Worm (Caenorhabditis elegans) whole organism, L4 larva: ENCODE measurements around the gene exc-14.

Source experiments
- F49E8.2 ChIP-seq: sonication (generic microtip); optimal IDR thresholded peaks from 2 replicates; lab custom pipeline; 2016; ENCODE audit warnings: missing compliant biosample characterization, mild to moderate bottlenecking, missing genetic modification characterization, borderline replicate concordance
- T20F7.1 ChIP-seq: fragments of 200-800 bp; sonication (Bioruptor generic); optimal IDR thresholded peaks from 2 replicates; lab custom pipeline; 2018; ENCODE audit warnings: mild to moderate bottlenecking, missing genetic modification characterization, missing compliant biosample characterization
- T26A8.4 ChIP-seq: fragments of 200-800 bp; sonication (Bioruptor generic); IDR thresholded peaks from 2 replicates; pipeline ENCODE4 v1.3.6; 2022; ENCODE audit warnings: missing genetic modification characterization, missing compliant biosample characterization
- Y105C5A.15 ChIP-seq: fragments of 200-800 bp; sonication (Bioruptor generic); IDR thresholded peaks from 2 replicates; pipeline ENCODE4 v1.3.6; 2022; ENCODE audit warnings: missing genetic modification characterization, missing compliant biosample characterization
- ZK546.5 ChIP-seq, 2 experiments: sonication (generic microtip); optimal IDR thresholded peaks; 2 replicates each; lab custom pipeline; 2017; ENCODE audit warnings: missing biosample characterization in 2 of 2, missing genetic modification characterization in 2 of 2
- aha-1 ChIP-seq: fragments of 150-350 bp; peaks from one replicate; lab custom pipeline; 2014; ENCODE audit warnings: missing biosample characterization, missing genetic modification characterization
- aly-2 ChIP-seq: sonication (generic microtip); optimal IDR thresholded peaks from 2 replicates; lab custom pipeline; 2018; ENCODE audit warnings: missing biosample characterization, missing genetic modification characterization
- arid-1 ChIP-seq: fragments of 200-800 bp; sonication (Bioruptor generic); conservative IDR thresholded peaks from 2 replicates; pipeline ENCODE4 v1.3.6; 2022; ENCODE audit warnings: missing genetic modification reagents, missing genetic modification characterization, missing compliant biosample characterization
- ceh-20 ChIP-seq: fragments of 200-800 bp; sonication (Bioruptor generic); IDR thresholded peaks from 2 replicates; pipeline ENCODE4 v1.3.6; 2022; ENCODE audit warnings: missing genetic modification reagents, missing genetic modification characterization, missing compliant biosample characterization
- ceh-28 ChIP-seq: fragments of 150-350 bp; optimal IDR thresholded peaks from 2 replicates; lab custom pipeline; 2014; ENCODE audit warnings: missing biosample characterization, missing genetic modification reagents, missing genetic modification characterization
- ces-1 ChIP-seq: fragments of 150-350 bp; sonication (generic microtip); optimal IDR thresholded peaks from 4 replicates; lab custom pipeline; 2014; ENCODE audit warnings: missing biosample characterization, missing genetic modification reagents, missing genetic modification characterization
- daf-12 ChIP-seq: fragments of 150-350 bp; optimal IDR thresholded peaks from 2 replicates; lab custom pipeline; 2014; ENCODE audit warnings: missing biosample characterization, missing genetic modification reagents, missing genetic modification characterization
- daf-16 ChIP-seq, 3 experiments: sonication (generic microtip); optimal IDR thresholded peaks; 2 replicates each; lab custom pipeline; 2016 to 2017; ENCODE audit warnings: missing genetic modification characterization in 3 of 3, missing genetic modification reagents in 3 of 3, mild to moderate bottlenecking in 2 of 3, missing compliant biosample characterization in 2 of 3, missing biosample characterization in 1 of 3, moderate library complexity in 1 of 3
- dmd-6 ChIP-seq: fragments of 200-800 bp; sonication (Bioruptor generic); IDR thresholded peaks from 2 replicates; pipeline ENCODE4 v1.3.6; 2022; ENCODE audit warnings: missing genetic modification reagents, missing genetic modification characterization, missing compliant biosample characterization
- dpl-1 ChIP-seq: fragments of 150-350 bp; optimal IDR thresholded peaks from 2 replicates; lab custom pipeline; 2014; ENCODE audit warnings: missing biosample characterization, missing genetic modification reagents, missing genetic modification characterization
- fkh-10 ChIP-seq: fragments of 150-350 bp; optimal IDR thresholded peaks from 2 replicates; lab custom pipeline; 2014; ENCODE audit warnings: missing biosample characterization, missing genetic modification reagents, missing genetic modification characterization
- hlh-11 ChIP-seq: fragments of 200-800 bp; sonication (Bioruptor generic); optimal IDR thresholded peaks from 2 replicates; lab custom pipeline; 2018; ENCODE audit warnings: mild to moderate bottlenecking, missing genetic modification characterization, missing compliant biosample characterization
- lim-7 ChIP-seq: fragments of 200-800 bp; sonication (Bioruptor generic); IDR thresholded peaks from 2 replicates; pipeline ENCODE4 v1.3.6; 2022; ENCODE audit warnings: missing genetic modification characterization, missing compliant biosample characterization
- lin-29 ChIP-seq: fragments of 200-800 bp; sonication (Bioruptor generic); IDR thresholded peaks from 2 replicates; pipeline ENCODE4 v1.3.6; 2022; ENCODE audit warnings: missing genetic modification reagents, missing genetic modification characterization, missing compliant biosample characterization
- lin-38 ChIP-seq: fragments of 200-800 bp; sonication (Bioruptor generic); IDR thresholded peaks from 2 replicates; pipeline ENCODE4 v1.3.6; 2022; ENCODE audit warnings: missing genetic modification reagents, missing genetic modification characterization, missing compliant biosample characterization
- lin-39 ChIP-seq: fragments of 150-350 bp; optimal IDR thresholded peaks from 2 replicates; lab custom pipeline; 2014; ENCODE audit warnings: missing biosample characterization, missing genetic modification reagents, missing genetic modification characterization
- lir-3 ChIP-seq: sonication (generic microtip); optimal IDR thresholded peaks from 2 replicates; lab custom pipeline; 2016; ENCODE audit warnings: mild to moderate bottlenecking, missing genetic modification characterization, missing compliant biosample characterization
- madf-9 ChIP-seq: fragments of 200-800 bp; sonication (Bioruptor generic); conservative IDR thresholded peaks from 2 replicates; pipeline ENCODE4 v1.3.6; 2022; ENCODE audit warnings: missing genetic modification reagents, missing genetic modification characterization, missing compliant biosample characterization
- mxl-2 ChIP-seq: fragments of 200-800 bp; sonication (Bioruptor generic); conservative IDR thresholded peaks from 2 replicates; pipeline ENCODE4 v1.3.6; 2022; ENCODE audit warnings: missing genetic modification reagents, missing genetic modification characterization, missing compliant biosample characterization
- mxl-3 ChIP-seq: fragments of 200-800 bp; sonication (Bioruptor generic); optimal IDR thresholded peaks from 2 replicates; lab custom pipeline; 2018; ENCODE audit warnings: mild to moderate bottlenecking, missing genetic modification characterization, missing compliant biosample characterization
- nhr-102 ChIP-seq: sonication (generic microtip); optimal IDR thresholded peaks from 2 replicates; lab custom pipeline; 2016; ENCODE audit warnings: mild to moderate bottlenecking, missing genetic modification characterization, moderate library complexity, missing compliant biosample characterization
- nhr-25 ChIP-seq: sonication (generic microtip); optimal IDR thresholded peaks from 2 replicates; lab custom pipeline; 2017; ENCODE audit warnings: missing genetic modification characterization, mild to moderate bottlenecking, missing compliant biosample characterization, antibody characterized with exemption, moderate library complexity, borderline replicate concordance; ENCODE audit not compliant: insufficient read depth
- nhr-28 ChIP-seq: fragments of 150-350 bp; optimal IDR thresholded peaks from 2 replicates; lab custom pipeline; 2014; ENCODE audit warnings: missing biosample characterization, missing genetic modification characterization
- nhr-41 ChIP-seq: fragments of 200-800 bp; sonication (Bioruptor generic); IDR thresholded peaks from 2 replicates; pipeline ENCODE4 v1.3.6; 2022; ENCODE audit warnings: missing genetic modification reagents, missing genetic modification characterization, missing compliant biosample characterization
- nhr-42 ChIP-seq: fragments of 200-800 bp; sonication (Bioruptor generic); IDR thresholded peaks from 2 replicates; pipeline ENCODE4 v1.3.6; 2022; ENCODE audit warnings: missing genetic modification characterization, missing compliant biosample characterization
- nhr-48 ChIP-seq: sonication (generic microtip); optimal IDR thresholded peaks from 2 replicates; lab custom pipeline; 2016; ENCODE audit warnings: mild to moderate bottlenecking, missing genetic modification characterization, missing compliant biosample characterization
- nhr-77 ChIP-seq: fragments of 150-350 bp; optimal IDR thresholded peaks from 2 replicates; lab custom pipeline; 2014; ENCODE audit warnings: missing biosample characterization, missing genetic modification characterization
- pha-4 ChIP-seq, 2 experiments: fragments of 150-350 bp in 1 of 2; fragments of 200-800 bp in 1 of 2; sonication (Bioruptor generic) in 1 of 2; IDR thresholded peaks in 1 of 2; optimal IDR thresholded peaks in 1 of 2; 2 replicates each; pipeline versions ENCODE4 v1.3.6 to Lab custom; 2014 to 2022; ENCODE audit warnings: missing genetic modification characterization in 2 of 2, missing genetic modification reagents in 2 of 2, missing biosample characterization in 1 of 2, missing compliant biosample characterization in 1 of 2
- php-3 ChIP-seq: fragments of 200-800 bp; sonication (Bioruptor generic); IDR thresholded peaks from 2 replicates; pipeline ENCODE4 v1.3.6; 2022; ENCODE audit warnings: missing genetic modification reagents, missing genetic modification characterization, missing compliant biosample characterization
- saeg-2 ChIP-seq: fragments of 200-800 bp; sonication (Bioruptor generic); IDR thresholded peaks from 2 replicates; pipeline ENCODE4 v1.3.6; 2022; ENCODE audit warnings: missing genetic modification reagents, missing genetic modification characterization, missing compliant biosample characterization
- sdz-12 ChIP-seq: fragments of 200-800 bp; sonication (Bioruptor generic); optimal IDR thresholded peaks from 2 replicates; lab custom pipeline; 2018; ENCODE audit warnings: mild to moderate bottlenecking, missing genetic modification characterization, missing compliant biosample characterization
- set-16 ChIP-seq: fragments of 200-800 bp; sonication (Bioruptor generic); IDR thresholded peaks from 2 replicates; pipeline ENCODE4 v1.3.6; 2022; ENCODE audit warnings: missing genetic modification reagents, missing genetic modification characterization, missing compliant biosample characterization
- spr-1 ChIP-seq: sonication (generic microtip); optimal IDR thresholded peaks from 2 replicates; lab custom pipeline; 2016; ENCODE audit warnings: mild to moderate bottlenecking, missing genetic modification characterization, missing compliant biosample characterization
- spr-3 ChIP-seq: fragments of 200-800 bp; sonication (Bioruptor generic); optimal IDR thresholded peaks from 2 replicates; lab custom pipeline; 2018; ENCODE audit warnings: mild to moderate bottlenecking, missing genetic modification characterization, missing compliant biosample characterization
- unc-130 ChIP-seq: sonication (generic microtip); optimal IDR thresholded peaks from 2 replicates; lab custom pipeline; 2016; ENCODE audit warnings: missing genetic modification reagents, missing genetic modification characterization, missing compliant biosample characterization
- vab-7 ChIP-seq: fragments of 200-800 bp; sonication (Bioruptor generic); IDR thresholded peaks from 2 replicates; pipeline ENCODE4 v1.3.6; 2022; ENCODE audit warnings: missing genetic modification reagents, missing genetic modification characterization, missing compliant biosample characterization
- zfp-3 ChIP-seq: fragments of 200-800 bp; sonication (Bioruptor generic); conservative IDR thresholded peaks from 2 replicates; pipeline ENCODE4 v1.3.6; 2022; ENCODE audit warnings: missing genetic modification reagents, missing genetic modification characterization, missing compliant biosample characterization
- zip-11 ChIP-seq: fragments of 200-800 bp; sonication (Bioruptor generic); IDR thresholded peaks from 2 replicates; pipeline ENCODE4 v1.3.6; 2022; ENCODE audit warnings: missing genetic modification characterization, missing compliant biosample characterization
- zip-2 ChIP-seq: fragments of 150-350 bp; optimal IDR thresholded peaks from 2 replicates; lab custom pipeline; 2014; ENCODE audit warnings: missing biosample characterization, missing genetic modification characterization

Gene exc-14

DNA sequence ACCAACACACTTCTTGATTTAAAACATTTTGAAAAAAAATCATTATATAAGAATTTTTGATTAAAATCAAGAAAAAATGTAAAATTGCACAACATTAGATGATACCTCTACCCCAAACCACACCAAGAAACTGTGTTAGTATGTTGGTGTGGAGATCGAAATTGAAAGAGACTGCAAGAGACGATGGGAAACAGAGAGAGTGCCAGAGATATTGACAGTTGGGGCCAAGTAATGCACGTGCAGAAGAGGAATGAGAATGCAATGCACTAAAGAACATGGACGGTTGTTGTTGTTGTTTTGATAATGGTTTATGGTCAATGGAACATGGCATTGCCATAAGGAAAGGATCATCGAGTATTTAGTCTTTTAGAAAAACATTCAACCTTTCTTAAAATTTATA is 13.8 kb downstream of the exc-14 start (continued):
- no peak for TF ChIP-seq daf-16 (GFP tag; optimal IDR thresholded peaks at IDR 0.05; lab: Kevin White, UChicago)
- peak; percentile 84 for TF ChIP-seq daf-16 (tag; optimal IDR thresholded peaks at IDR 0.05; lab: Kevin White, UChicago)
- no peak for TF ChIP-seq spr-3
- no peak for TF ChIP-seq nhr-42 (GFP tag; lab: Robert Waterston, UW)
- TF ChIP-seq hlh-11 (tag; lab: Kevin White, UChicago) = peak; percentile 65
- TF ChIP-seq T20F7.1 = peak; percentile 17
- TF ChIP-seq F49E8.2 (tag; lab: Kevin White, UChicago) = no peak

ce11 chrV:5031764-5032163 is 14.2 kb downstream of the exc-14 start:
- TF ChIP-seq nhr-48 (tag; lab: Kevin White, UChicago) = peak; percentile 24
- TF ChIP-seq T26A8.4 (GFP tag; lab: Robert Waterston, UW) = no peak
- no peak for TF ChIP-seq mxl-2
- no peak for TF ChIP-seq dpl-1 (GFP tag; lab: Kevin White, UChicago)
- no peak for TF ChIP-seq lin-39 (tag; lab: Kevin White, UChicago)
- no peak for TF ChIP-seq nhr-102
- TF ChIP-seq daf-16 (GFP tag; optimal IDR thresholded peaks at IDR 0.05; lab: Kevin White, UChicago) = no peak
- TF ChIP-seq daf-16 (tag; optimal IDR thresholded peaks at IDR 0.05; lab: Kevin White, UChicago) = peak; percentile 3
- TF ChIP-seq pha-4 (GFP tag; IDR thresholded peaks at IDR 0.05; lab: Robert Waterston, UW) = no peak
- no peak for TF ChIP-seq pha-4 (tag; optimal IDR thresholded peaks at IDR 0.05; lab: Kevin White, UChicago)
- TF ChIP-seq lim-7 = no peak
- no peak for TF ChIP-seq daf-12
- no peak for TF ChIP-seq spr-3
- peak; percentile 12; the same call in 1 of the 2 replicates for TF ChIP-seq dmd-6 (GFP tag; lab: Robert Waterston, UW)
- TF ChIP-seq saeg-2 (GFP tag; lab: Robert Waterston, UW) = no peak
- TF ChIP-seq lir-3 = no peak
- peak; percentile 93 for TF ChIP-seq nhr-28 (tag; lab: Kevin White, UChicago)
- TF ChIP-seq hlh-11 (tag; lab: Kevin White, UChicago) = no peak
- no peak for TF ChIP-seq ceh-20 (GFP tag; lab: Robert Waterston, UW)
- TF ChIP-seq sdz-12 (GFP tag; lab: Kevin White, UChicago) = no peak
- TF ChIP-seq zip-11 (GFP tag; lab: Robert Waterston, UW) = no peak
- no peak for TF ChIP-seq Y105C5A.15 (GFP tag; lab: Robert Waterston, UW)

- TF ChIP-seq mxl-3 (GFP tag; lab: Kevin White, UChicago) = no peak
- no peak for TF ChIP-seq dpl-1 (GFP tag; lab: Kevin White, UChicago)
- peak; percentile 7 for TF ChIP-seq aha-1 (tag; lab: Kevin White, UChicago)
Measured at ce11 chrV:5030715-5031114, 15.3 kb downstream of the exc-14 start, which contains the start of gene swt-7. TSS of gene swt-7 (minus strand) at chrV:5030815.

DNA sequence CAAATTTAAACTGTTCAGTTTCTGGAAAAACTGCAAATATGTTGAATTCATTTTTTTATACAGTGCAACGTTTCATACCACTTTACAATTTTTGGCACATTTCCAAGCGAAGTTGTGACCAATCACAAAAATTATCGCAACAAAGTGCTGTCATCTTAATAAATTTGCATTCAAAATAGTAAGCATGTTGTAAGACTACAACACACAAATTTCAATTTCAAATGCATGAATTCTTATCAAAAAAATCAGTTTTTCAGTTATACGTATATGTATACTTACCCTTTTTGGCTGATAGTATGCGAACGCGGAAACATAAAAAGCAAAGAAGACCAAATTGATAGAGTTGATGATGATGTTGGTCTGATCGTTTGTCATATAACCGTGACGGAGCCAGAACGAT is 15.8 kb downstream of the exc-14 start:
- peak; percentile 76 for TF ChIP-seq nhr-77 (tag; lab: Kevin White, UChicago)
- TF ChIP-seq spr-1 (tag; lab: Kevin White, UChicago) = no peak
- TF ChIP-seq fkh-10 = no peak
- peak; percentile 82 for TF ChIP-seq hlh-11 (tag; lab: Kevin White, UChicago)
- no peak for TF ChIP-seq dpl-1 (GFP tag; lab: Kevin White, UChicago)
- no peak for TF ChIP-seq daf-16 (GFP tag; optimal IDR thresholded peaks at IDR 0.05; lab: Kevin White, UChicago)
- peak; percentile 81 for TF ChIP-seq daf-16 (tag; optimal IDR thresholded peaks at IDR 0.05; lab: Kevin White, UChicago)
- TF ChIP-seq lin-38 (GFP tag; lab: Robert Waterston, UW) = no peak
- no peak for TF ChIP-seq unc-130
- TF ChIP-seq ZK546.5 (tag; optimal IDR thresholded peaks at IDR 0.05; lab: Kevin White, UChicago) = no peak
- TF ChIP-seq zip-2 = no peak
- TF ChIP-seq aly-2 (tag; lab: Kevin White, UChicago) = no peak
- no peak for TF ChIP-seq daf-12
- no peak for TF ChIP-seq ces-1 (GFP tag; lab: Kevin White, UChicago)
- TF ChIP-seq set-16 (GFP tag; lab: Robert Waterston, UW) = no peak
- TF ChIP-seq php-3 (GFP tag; lab: Robert Waterston, UW) = peak; percentile 66
- no peak for TF ChIP-seq lin-29
- TF ChIP-seq nhr-25 (tag; lab: Kevin White, UChicago) = no peak
- TF ChIP-seq nhr-102 = peak; percentile 78
- no peak for TF ChIP-seq arid-1 (GFP tag; lab: Robert Waterston, UW)
- no peak for TF ChIP-seq nhr-41 (GFP tag; lab: Robert Waterston, UW)
- no peak for TF ChIP-seq zfp-3 (GFP tag; lab: Robert Waterston, UW)
- no peak for TF ChIP-seq vab-7 (GFP tag; lab: Robert Waterston, UW)
- peak; percentile 23 for TF ChIP-seq mxl-3 (GFP tag; lab: Kevin White, UChicago)
- TF ChIP-seq nhr-28 (tag; lab: Kevin White, UChicago) = peak; percentile 99
- TF ChIP-seq ceh-28 = no peak
- no peak for TF ChIP-seq madf-9 (GFP tag; lab: Robert Waterston, UW)
